Worm (Caenorhabditis elegans) whole organism, L1 larva: ENCODE results near the gene srw-55.
"Not testable (repeated sequence)": the region's sequence is repeated elsewhere in the genome, so short reads cannot be mapped to it uniquely, and the experiment has no call there.

ENCODE experiments used
- aly-2 ChIP-seq: fragments of 150-350 bp; optimal IDR thresholded peaks from 2 replicates; lab custom pipeline; 2014; ENCODE audit warnings: missing biosample characterization, missing genetic modification characterization
- ama-1 ChIP-seq: fragments of 150-350 bp; optimal IDR thresholded peaks from 2 replicates; lab custom pipeline; 2014
- egl-27 ChIP-seq, 2 experiments: fragments of 150-350 bp in 1 of 2; sonication (generic microtip); optimal IDR thresholded peaks; 3 replicates each; lab custom pipeline; 2017 to 2018; ENCODE audit warnings: missing biosample characterization in 2 of 2, missing genetic modification characterization in 2 of 2, missing genetic modification reagents in 2 of 2
- lin-39 ChIP-seq: fragments of 150-350 bp; optimal IDR thresholded peaks from 2 replicates; lab custom pipeline; 2014; ENCODE audit warnings: missing biosample characterization, missing genetic modification reagents, missing genetic modification characterization
- nhr-12 ChIP-seq: sonication (generic microtip); optimal IDR thresholded peaks from 2 replicates; lab custom pipeline; 2017; ENCODE audit warnings: missing biosample characterization, missing genetic modification characterization
- nhr-28 ChIP-seq: fragments of 150-350 bp; optimal IDR thresholded peaks from 2 replicates; lab custom pipeline; 2014; ENCODE audit warnings: missing biosample characterization, missing genetic modification characterization
- nhr-76 ChIP-seq: sonication (generic microtip); optimal IDR thresholded peaks from 2 replicates; lab custom pipeline; 2017; ENCODE audit warnings: missing biosample characterization, missing genetic modification characterization
- nhr-77 ChIP-seq: fragments of 150-350 bp; optimal IDR thresholded peaks from 2 replicates; lab custom pipeline; 2014; ENCODE audit warnings: missing biosample characterization, missing genetic modification characterization
- snpc-4 ChIP-seq: fragments of 150-350 bp; optimal IDR thresholded peaks from 2 replicates; lab custom pipeline; 2014; ENCODE audit warnings: missing biosample characterization, missing genetic modification characterization
- unc-62 ChIP-seq: fragments of 150-350 bp; optimal IDR thresholded peaks from 2 replicates; lab custom pipeline; 2014; ENCODE audit warnings: missing biosample characterization, missing genetic modification reagents, missing genetic modification characterization
- ztf-11 ChIP-seq, 2 experiments: sonication (generic microtip); optimal IDR thresholded peaks; 2 replicates each; lab custom pipeline; 2016 to 2017; ENCODE audit warnings: missing genetic modification characterization in 2 of 2, missing biosample characterization in 1 of 2, missing compliant biosample characterization in 1 of 2

ce11 chrV:15905530-15905929 is 34.6 kb downstream of the srw-55 start, which contains the start of the genes F35E8.1 and F35E8.2:
- TF ChIP-seq ama-1 (lab: Kevin White, UChicago); nhr-28 (tag; lab: Kevin White, UChicago); nhr-76; egl-27 (tag; optimal IDR thresholded peaks at IDR 0.05; lab: Kevin White, UChicago); nhr-12 (tag; lab: Kevin White, UChicago); snpc-4 (tag; lab: Kevin White, UChicago); aly-2 (tag; lab: Kevin White, UChicago); nhr-77; lin-39 (tag; lab: Kevin White, UChicago); unc-62; ztf-11 (tag; optimal IDR thresholded peaks at IDR 0.05; lab: Kevin White, UChicago): not testable (repeated sequence)
